Worm (Caenorhabditis elegans) whole organism, early embryonic: ENCODE results near the gene W07A12.8.

Experiments used
- B0310.2 ChIP-seq: sonication (generic microtip); optimal IDR thresholded peaks from 2 replicates; lab custom pipeline; 2016; ENCODE audit warnings: mild to moderate bottlenecking, missing genetic modification characterization, missing compliant biosample characterization
- F13C5.2 ChIP-seq: sonication (generic microtip); optimal IDR thresholded peaks from 2 replicates; lab custom pipeline; 2017; ENCODE audit warnings: mild to moderate bottlenecking, missing genetic modification characterization, inconsistent platforms, missing compliant biosample characterization
- aly-1 ChIP-seq: sonication (generic microtip); optimal IDR thresholded peaks from 2 replicates; lab custom pipeline; 2016; ENCODE audit warnings: missing genetic modification characterization, missing compliant biosample characterization
- ama-1 ChIP-seq: fragments of 150-350 bp; optimal IDR thresholded peaks from 2 replicates; lab custom pipeline; 2014
- ceh-13 ChIP-seq: fragments of 200-800 bp; sonication (Bioruptor generic); optimal IDR thresholded peaks from 2 replicates; lab custom pipeline; 2018; ENCODE audit warnings: mild to moderate bottlenecking, missing genetic modification characterization, missing compliant biosample characterization
- ceh-36 ChIP-seq: sonication (generic microtip); optimal IDR thresholded peaks from 2 replicates; lab custom pipeline; 2016; ENCODE audit warnings: missing genetic modification characterization, inconsistent platforms, missing compliant biosample characterization
- ets-7 ChIP-seq: sonication (generic microtip); optimal IDR thresholded peaks from 2 replicates; lab custom pipeline; 2016; ENCODE audit warnings: missing genotype, missing genetic modification characterization, missing compliant biosample characterization
- flt-1 ChIP-seq: fragments of 200-800 bp; sonication (Bioruptor generic); IDR thresholded peaks from 2 replicates; pipeline ENCODE4 v1.3.6; 2022; ENCODE audit warnings: missing genetic modification characterization, missing compliant biosample characterization
- hmbx-1 ChIP-seq: sonication (generic microtip); optimal IDR thresholded peaks from 2 replicates; lab custom pipeline; 2016; ENCODE audit warnings: mild to moderate bottlenecking, missing genetic modification characterization, missing compliant biosample characterization
- hmg-4 ChIP-seq: fragments of 200-800 bp; sonication (Bioruptor generic); optimal IDR thresholded peaks from 2 replicates; lab custom pipeline; 2018; ENCODE audit warnings: mild to moderate bottlenecking, missing genetic modification characterization, missing compliant biosample characterization
- hnd-1 ChIP-seq: sonication (generic microtip); optimal IDR thresholded peaks from 2 replicates; lab custom pipeline; 2016; ENCODE audit warnings: missing genetic modification characterization, missing compliant biosample characterization
- pes-1 ChIP-seq: fragments of 200-800 bp; sonication (Bioruptor generic); IDR thresholded peaks from 2 replicates; pipeline ENCODE4 v1.3.6; 2022; ENCODE audit warnings: missing genetic modification reagents, missing genetic modification characterization, missing compliant biosample characterization
- scrt-1 ChIP-seq: fragments of 200-800 bp; sonication (Bioruptor generic); IDR thresholded peaks from 2 replicates; pipeline ENCODE4 v1.3.6; 2022; ENCODE audit warnings: missing genetic modification characterization, missing compliant biosample characterization
- sea-1 ChIP-seq: fragments of 200-800 bp; sonication (Bioruptor generic); conservative IDR thresholded peaks from 2 replicates; pipeline ENCODE4 v1.3.6; 2022; ENCODE audit warnings: missing genetic modification characterization, missing compliant biosample characterization
- tbx-11 ChIP-seq: fragments of 200-800 bp; sonication (Bioruptor generic); IDR thresholded peaks from 2 replicates; pipeline ENCODE4 v1.3.6; 2022; ENCODE audit warnings: missing genetic modification characterization, missing compliant biosample characterization
- tbx-37 ChIP-seq: fragments of 200-800 bp; sonication (Bioruptor generic); conservative IDR thresholded peaks from 2 replicates; pipeline ENCODE4 v1.3.6; 2022; ENCODE audit warnings: missing genetic modification reagents, missing genetic modification characterization, missing compliant biosample characterization
- tra-4 ChIP-seq: sonication (generic microtip); optimal IDR thresholded peaks from 2 replicates; lab custom pipeline; 2017; ENCODE audit warnings: missing genetic modification characterization, missing compliant biosample characterization

Gene W07A12.8

DNA sequence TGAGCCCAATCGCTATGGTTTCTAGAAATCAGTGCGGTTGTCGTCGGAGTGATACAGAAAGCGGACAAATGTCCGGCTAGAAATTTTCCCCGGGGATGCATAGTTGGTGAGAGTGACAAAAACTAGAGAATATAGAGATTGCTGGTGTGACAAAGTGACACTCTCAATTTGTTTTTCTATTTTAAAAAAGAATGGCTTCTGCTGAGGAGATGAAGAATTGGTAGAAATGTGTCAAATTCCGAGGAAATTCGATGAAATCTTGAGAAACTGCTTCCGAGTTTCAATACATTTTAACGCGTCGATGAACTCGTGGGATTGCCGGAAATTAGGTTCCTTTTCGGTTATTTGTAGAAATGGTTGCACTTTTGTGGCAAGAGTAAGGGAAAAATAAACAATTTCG lies 28.6 kb upstream of the W07A12.8 start, which contains the start of gene twk-4:
Gene twk-4, minus strand, starts transcription at position 101 of the 400 bp plus-strand sequence.
- TF ChIP-seq aly-1 (tag; lab: Kevin White, UChicago) (no peak), pes-1 (no peak), sea-1 (GFP tag; lab: Robert Waterston, UW) (no peak), F13C5.2 (tag; lab: Kevin White, UChicago) (no peak), hmbx-1 (tag; lab: Kevin White, UChicago) (no peak), scrt-1 (no peak), tra-4 (tag; lab: Kevin White, UChicago) (no peak), ceh-36 (tag; lab: Kevin White, UChicago) (no peak), B0310.2 (tag; lab: Kevin White, UChicago) (no peak), ama-1 (lab: Kevin White, UChicago) (no peak), tbx-11 (no peak), hnd-1 (no peak), ets-7 (tag; lab: Kevin White, UChicago) (no peak), ceh-13 (GFP tag; lab: Kevin White, UChicago) (no peak), tbx-37 (GFP tag; lab: Robert Waterston, UW) (no peak), hmg-4 (no peak)

DNA sequence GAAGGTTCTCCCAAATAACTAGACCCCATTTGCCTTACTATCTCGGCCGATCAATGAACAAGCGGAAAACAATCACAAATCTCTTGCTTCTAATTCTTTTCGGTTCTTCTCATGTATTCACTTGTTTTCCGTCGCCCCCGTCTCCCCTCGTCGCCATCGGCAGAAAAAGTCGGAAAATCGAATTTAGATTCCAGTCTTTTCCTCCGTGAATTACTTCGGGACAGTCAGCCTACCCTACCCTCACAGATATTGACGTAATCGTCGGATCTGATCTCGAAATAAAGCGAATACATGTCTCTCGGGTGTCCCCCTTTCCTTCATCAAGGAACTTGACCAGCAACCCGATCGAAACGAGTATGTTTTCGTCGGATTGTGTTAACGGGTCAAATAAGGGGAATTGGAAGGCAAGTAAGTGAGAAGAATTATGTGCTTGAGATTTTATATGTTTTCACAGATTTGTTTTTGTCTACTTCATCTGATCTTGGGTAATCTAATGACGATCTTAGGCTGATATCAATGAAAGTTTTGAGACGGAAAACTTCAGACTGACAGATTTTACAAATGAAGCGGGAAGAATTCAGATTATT lies 25.0 kb upstream of the W07A12.8 start:
- TF ChIP-seq ceh-36 (tag; lab: Kevin White, UChicago) = no peak
- TF ChIP-seq hmbx-1 (tag; lab: Kevin White, UChicago) = no peak
- no peak for TF ChIP-seq ama-1 (lab: Kevin White, UChicago)
- no peak for TF ChIP-seq F13C5.2 (tag; lab: Kevin White, UChicago)
- no peak for TF ChIP-seq scrt-1
- TF ChIP-seq tbx-11 = no peak
- TF ChIP-seq B0310.2 (tag; lab: Kevin White, UChicago) = no peak
- TF ChIP-seq flt-1 (GFP tag; lab: Robert Waterston, UW) = no peak
- TF ChIP-seq ceh-13 (GFP tag; lab: Kevin White, UChicago) = no peak
- TF ChIP-seq sea-1 (GFP tag; lab: Robert Waterston, UW) = no peak
- no peak for TF ChIP-seq hnd-1
- TF ChIP-seq hmg-4 = no peak
- no peak for TF ChIP-seq pes-1
- TF ChIP-seq ets-7 (tag; lab: Kevin White, UChicago) = no peak
- no peak for TF ChIP-seq tra-4 (tag; lab: Kevin White, UChicago)

DNA sequence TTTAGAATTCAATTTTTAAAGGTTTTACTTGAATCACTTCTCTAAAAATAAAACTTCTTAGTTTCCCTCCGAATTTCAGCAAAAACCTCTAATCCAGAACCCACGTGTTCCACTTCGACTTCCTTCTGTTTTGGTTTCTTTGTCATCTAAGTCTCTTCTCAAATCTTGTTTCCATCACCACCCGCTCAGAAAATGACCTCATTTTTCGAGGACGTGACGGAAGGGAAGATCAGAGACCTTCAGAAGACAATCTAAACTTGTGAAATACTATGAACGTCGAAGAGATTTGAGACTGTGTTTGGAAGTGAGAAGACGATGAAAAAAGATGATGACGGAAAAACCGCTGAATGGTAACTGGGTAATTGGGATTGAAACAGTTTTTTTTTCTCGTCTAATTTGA lies 24.0 kb upstream of the W07A12.8 start:
- TF ChIP-seq scrt-1 (no peak), F13C5.2 (tag; lab: Kevin White, UChicago) (no peak), flt-1 (GFP tag; lab: Robert Waterston, UW) (no peak), tbx-37 (GFP tag; lab: Robert Waterston, UW) (no peak), sea-1 (GFP tag; lab: Robert Waterston, UW) (no peak), aly-1 (tag; lab: Kevin White, UChicago) (no peak), ama-1 (lab: Kevin White, UChicago) (no peak)

DNA sequence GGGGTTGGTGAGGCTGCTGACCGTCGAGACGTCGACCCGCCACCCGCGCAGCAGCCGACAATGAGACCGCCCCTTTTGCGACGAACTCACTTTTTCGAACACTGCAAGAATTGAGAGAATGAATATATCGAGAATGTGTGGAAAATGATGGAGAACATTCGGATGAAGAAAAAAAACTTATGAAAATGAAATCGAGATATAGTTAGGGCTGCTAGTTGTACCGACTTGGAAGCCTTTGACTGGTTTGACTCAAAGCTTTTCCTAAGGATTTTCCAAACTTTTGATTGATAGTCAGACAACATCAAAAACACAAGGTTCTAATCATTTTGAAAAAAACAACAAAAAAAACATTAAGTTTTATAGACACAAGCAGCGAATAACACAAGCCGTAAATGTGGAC lies 22.8 kb upstream of the W07A12.8 start, which contains the start of gene sym-2:
Gene sym-2, minus strand, starts transcription at position 101 of the 400 bp plus-strand sequence.
- TF ChIP-seq ceh-36 (tag; lab: Kevin White, UChicago) (no peak), sea-1 (GFP tag; lab: Robert Waterston, UW) (no peak), B0310.2 (tag; lab: Kevin White, UChicago) (no peak), ets-7 (tag; lab: Kevin White, UChicago) (no peak), tbx-37 (GFP tag; lab: Robert Waterston, UW) (no peak), flt-1 (GFP tag; lab: Robert Waterston, UW) (no peak), F13C5.2 (tag; lab: Kevin White, UChicago) (no peak)

DNA sequence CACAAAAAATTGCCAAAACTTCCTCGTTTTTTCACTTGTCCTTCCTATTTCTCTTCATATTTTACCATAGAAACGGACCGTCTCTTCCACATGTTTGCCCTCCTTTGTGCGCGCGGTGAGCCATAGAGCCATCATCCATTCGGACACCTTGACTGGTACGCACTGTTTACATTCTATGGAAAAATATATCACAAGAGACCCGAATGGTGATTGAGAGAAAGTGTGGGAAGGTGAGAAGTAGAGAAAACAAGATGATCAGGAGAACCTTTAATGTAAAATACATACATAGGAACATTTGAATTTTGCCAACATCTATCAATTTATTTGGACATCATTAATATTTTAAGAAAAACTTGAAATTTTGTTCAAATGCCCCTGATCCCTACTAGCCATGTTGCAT lies 20.3 kb upstream of the W07A12.8 start:
- no peak for TF ChIP-seq ceh-13 (GFP tag; lab: Kevin White, UChicago)
- TF ChIP-seq ceh-36 (tag; lab: Kevin White, UChicago) = no peak
- no peak for TF ChIP-seq B0310.2 (tag; lab: Kevin White, UChicago)
- no peak for TF ChIP-seq F13C5.2 (tag; lab: Kevin White, UChicago)
- no peak for TF ChIP-seq scrt-1
- TF ChIP-seq tbx-11 = no peak
- TF ChIP-seq hnd-1 = no peak
- TF ChIP-seq pes-1 = no peak
- TF ChIP-seq flt-1 (GFP tag; lab: Robert Waterston, UW) = no peak
- no peak for TF ChIP-seq aly-1 (tag; lab: Kevin White, UChicago)
- TF ChIP-seq sea-1 (GFP tag; lab: Robert Waterston, UW) = no peak

DNA sequence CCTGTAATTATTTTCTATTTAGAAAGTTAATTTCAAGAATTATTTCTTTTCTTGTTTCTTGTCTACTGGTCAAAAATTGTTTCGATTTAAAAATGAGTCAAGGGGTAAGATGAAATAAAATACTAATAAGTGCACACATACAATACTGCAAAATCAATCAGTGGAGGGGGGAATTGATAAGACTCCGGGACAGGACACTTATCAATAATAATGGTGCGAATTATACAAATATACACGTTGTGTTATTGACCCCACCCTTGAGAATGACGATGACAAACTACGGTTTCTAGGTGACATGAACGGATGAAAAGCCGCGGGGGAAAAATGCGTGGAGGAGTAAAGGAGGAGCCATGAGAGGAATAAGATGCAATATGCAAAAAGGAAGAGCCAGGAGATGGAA lies 15.5 kb upstream of the W07A12.8 start:
- no peak for TF ChIP-seq tra-4 (tag; lab: Kevin White, UChicago)
- no peak for TF ChIP-seq hmbx-1 (tag; lab: Kevin White, UChicago)
- TF ChIP-seq scrt-1 = no peak
- no peak for TF ChIP-seq tbx-37 (GFP tag; lab: Robert Waterston, UW)
- TF ChIP-seq sea-1 (GFP tag; lab: Robert Waterston, UW) = no peak
- TF ChIP-seq hmg-4 = no peak

DNA sequence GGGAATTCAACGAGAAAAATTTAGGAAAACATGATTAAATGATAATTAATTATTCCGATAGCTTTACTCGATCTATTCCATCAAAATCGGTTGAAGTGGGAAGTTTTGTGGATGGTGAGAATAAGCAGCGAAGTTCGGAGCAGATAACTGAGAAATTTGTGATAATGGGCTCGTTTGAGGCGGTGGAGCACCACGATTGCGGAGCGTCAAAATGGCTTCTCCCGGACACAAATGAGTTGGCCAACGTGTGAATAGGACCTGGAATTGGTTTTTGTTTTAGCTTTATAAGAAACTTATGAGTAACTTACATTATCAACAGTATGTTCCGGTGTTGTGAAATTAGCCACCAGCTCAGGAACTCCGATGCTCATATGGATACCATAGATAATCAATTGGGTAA lies 13.2 kb upstream of the W07A12.8 start:
- TF ChIP-seq hmg-4 = no peak
- TF ChIP-seq aly-1 (tag; lab: Kevin White, UChicago) = no peak
- no peak for TF ChIP-seq F13C5.2 (tag; lab: Kevin White, UChicago)
- TF ChIP-seq tbx-37 (GFP tag; lab: Robert Waterston, UW) = no peak
- TF ChIP-seq ets-7 (tag; lab: Kevin White, UChicago) = no peak
- TF ChIP-seq hmbx-1 (tag; lab: Kevin White, UChicago) = no peak
- TF ChIP-seq B0310.2 (tag; lab: Kevin White, UChicago) = no peak
- no peak for TF ChIP-seq ceh-13 (GFP tag; lab: Kevin White, UChicago)
- TF ChIP-seq pes-1 = no peak
- TF ChIP-seq flt-1 (GFP tag; lab: Robert Waterston, UW) = no peak
- no peak for TF ChIP-seq tra-4 (tag; lab: Kevin White, UChicago)
- TF ChIP-seq ama-1 (lab: Kevin White, UChicago) = no peak
- TF ChIP-seq scrt-1 = no peak
- no peak for TF ChIP-seq tbx-11
- TF ChIP-seq hnd-1 = no peak
- TF ChIP-seq ceh-36 (tag; lab: Kevin White, UChicago) = no peak
